Worm (Caenorhabditis elegans) whole organism, L4 larva: ENCODE measurements around the gene txdc-9.

Experiments used
- hlh-30 ChIP-seq: sonication (generic microtip); optimal IDR thresholded peaks from 2 replicates; lab custom pipeline; 2017; ENCODE audit warnings: antibody characterized with exemption, mild to moderate bottlenecking, missing genetic modification characterization, missing compliant biosample characterization; ENCODE audit not compliant: insufficient read depth
- lin-38 ChIP-seq: fragments of 200-800 bp; sonication (Bioruptor generic); IDR thresholded peaks from 2 replicates; pipeline ENCODE4 v1.3.6; 2022; ENCODE audit warnings: missing genetic modification reagents, missing genetic modification characterization, missing compliant biosample characterization
- mdl-1 ChIP-seq, 2 experiments: fragments of 150-350 bp in 1 of 2; sonication (generic microtip) in 1 of 2; optimal IDR thresholded peaks; 2 replicates each; lab custom pipeline; 2014 to 2017; ENCODE audit warnings: missing biosample characterization in 2 of 2, missing genetic modification characterization in 2 of 2
- pqm-1 ChIP-seq: sonication (generic microtip); optimal IDR thresholded peaks from 2 replicates; lab custom pipeline; 2017; ENCODE audit warnings: missing biosample characterization, missing genetic modification characterization

DNA sequence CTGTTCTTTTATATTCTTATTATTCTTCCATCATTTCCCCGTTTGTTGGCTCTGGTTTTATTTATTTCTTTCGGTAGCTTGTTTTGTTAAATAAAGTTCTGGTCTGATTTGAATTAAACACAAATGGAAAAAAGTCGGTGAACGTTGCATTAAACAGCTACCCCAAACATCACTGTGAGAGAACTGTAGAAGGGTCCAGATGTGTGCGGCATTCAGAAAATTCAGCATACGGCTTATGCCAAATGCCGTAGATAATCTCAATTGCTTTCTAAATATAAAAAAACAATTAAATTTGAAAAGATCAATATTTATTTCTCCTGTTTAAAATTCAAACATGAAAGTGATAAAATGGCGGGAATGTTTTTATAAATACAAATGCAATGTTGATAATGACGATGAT, 7.9 kb downstream of the txdc-9 start:
- TF ChIP-seq hlh-30 (tag; lab: Kevin White, UChicago) (no peak), mdl-1 (tag; optimal IDR thresholded peaks at IDR 0.05; lab: Kevin White, UChicago) (no peak), lin-38 (peak; percentile 47; the same call in 1 of the 2 replicates), pqm-1 (tag; lab: Kevin White, UChicago) (no peak)
